Fruit fly (Drosophila melanogaster) whole organism, pupa: Measurements from ENCODE around the gene CG16753.
A peak's percentile ranks its signal among the peaks of the same experiment; 100 is the strongest.

Experiments
- CG10348 ChIP-seq: fragments of 200-800 bp; sonication (Bioruptor generic); IDR thresholded peaks from 2 replicates; pipeline ENCODE4 v1.3.6; 2022; ENCODE audit warnings: missing biosample characterization, missing genetic modification characterization
- CG14655 ChIP-seq: fragments of 200-800 bp; sonication (Bioruptor generic); optimal IDR thresholded peaks from 3 replicates; lab custom pipeline; 2017; ENCODE audit warnings: mild to moderate bottlenecking, missing biosample characterization, missing genetic modification reagents, missing genetic modification characterization
- CG17806 ChIP-seq: fragments of 200-800 bp; sonication (Bioruptor generic); optimal IDR thresholded peaks from 2 replicates; lab custom pipeline; 2018; ENCODE audit warnings: missing biosample characterization, mild to moderate bottlenecking, missing genetic modification characterization, moderate library complexity
- CG32121 ChIP-seq: fragments of 200-800 bp; sonication (Bioruptor generic); IDR thresholded peaks from 2 replicates; pipeline ENCODE4 v1.3.6; 2022; ENCODE audit warnings: missing biosample characterization, missing genetic modification characterization
- CG4496 ChIP-seq: fragments of 200-800 bp; sonication (Bioruptor generic); IDR thresholded peaks from 3 replicates; pipeline ENCODE4 v1.3.6; 2022; ENCODE audit warnings: missing biosample characterization, missing genetic modification characterization
- CG8301 ChIP-seq: fragments of 200-800 bp; sonication (Bioruptor generic); optimal IDR thresholded peaks from 2 replicates; lab custom pipeline; 2018; ENCODE audit warnings: missing biosample characterization, mild to moderate bottlenecking, missing genetic modification characterization
- EcR ChIP-seq: fragments of 200-800 bp; sonication (Bioruptor generic); optimal IDR thresholded peaks from 3 replicates; lab custom pipeline; 2019; ENCODE audit warnings: missing biosample characterization, missing genetic modification characterization, mild to moderate bottlenecking, moderate library complexity, missing genetic modification reagents
- Pif1A ChIP-seq: fragments of 200-800 bp; sonication (Bioruptor generic); optimal IDR thresholded peaks from 3 replicates; lab custom pipeline; 2016; ENCODE audit warnings: missing biosample characterization, missing genetic modification characterization
- Pif1B ChIP-seq: fragments of 200-800 bp; sonication (Bioruptor generic); optimal IDR thresholded peaks from 3 replicates; lab custom pipeline; 2016; ENCODE audit warnings: missing biosample characterization, missing genetic modification characterization
- fd96Ca ChIP-seq: fragments of 200-800 bp; sonication (Bioruptor generic); IDR thresholded peaks from 3 replicates; pipeline ENCODE4 v1.3.6; 2022; ENCODE audit warnings: missing biosample characterization, missing genetic modification characterization
- gl ChIP-seq: fragments of 200-800 bp; sonication (Bioruptor generic); optimal IDR thresholded peaks from 2 replicates; lab custom pipeline; 2018; ENCODE audit warnings: missing biosample characterization, mild to moderate bottlenecking, missing genetic modification characterization
- rn ChIP-seq: fragments of 200-800 bp; sonication (Bioruptor generic); IDR thresholded peaks from 2 replicates; pipeline ENCODE4 v1.3.6; 2022; ENCODE audit warnings: missing biosample characterization, missing genetic modification characterization

DNA sequence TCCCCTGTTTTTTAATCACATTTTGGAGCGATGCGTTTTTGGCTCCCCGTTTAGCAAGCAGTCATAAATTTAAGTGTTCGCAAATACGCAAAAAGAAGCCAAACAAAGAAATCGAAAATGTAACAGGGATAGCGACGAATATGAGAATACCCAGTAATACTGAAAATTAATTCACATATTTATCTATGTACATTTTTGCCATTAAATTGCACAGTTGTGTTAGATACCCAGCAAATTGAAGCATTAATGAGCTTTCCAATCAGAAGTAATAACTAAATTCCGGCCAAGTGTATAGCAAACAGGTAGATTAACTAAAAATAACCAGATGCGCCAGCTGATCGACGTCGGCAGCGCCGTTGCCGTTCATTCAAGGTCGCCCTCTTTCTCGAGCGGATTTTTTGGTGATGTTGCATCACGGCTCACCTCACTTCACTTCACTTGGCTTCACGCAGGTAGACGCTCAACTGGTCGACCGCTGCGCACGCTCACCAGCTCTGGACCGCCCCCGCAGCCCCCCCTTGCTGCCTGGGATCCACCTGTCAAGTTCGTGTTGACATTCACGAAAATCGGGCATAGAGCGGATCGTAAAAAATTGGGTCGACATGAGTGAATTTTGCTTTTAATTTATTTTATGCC lies 17.8 kb upstream of the CG16753 start:
- TF ChIP-seq Pif1A (no peak), CG14655 (GFP tag; lab: Kevin White, UChicago) (no peak), Pif1B (GFP tag; lab: Kevin White, UChicago) (no peak), EcR (GFP tag; lab: Kevin White, UChicago) (no peak), CG4496 (GFP tag; lab: Robert Waterston, UW) (no peak), fd96Ca (no peak), CG10348 (GFP tag; lab: Robert Waterston, UW) (no peak), CG8301 (tag; lab: Kevin White, UChicago) (no peak), gl (no peak), rn (GFP tag; lab: Robert Waterston, UW) (no peak), CG17806 (tag; lab: Kevin White, UChicago) (no peak), CG32121 (GFP tag; lab: Robert Waterston, UW) (peak; percentile 23; the same call in 1 of the 2 replicates)
